Worm (Caenorhabditis elegans): ENCODE measurements around the gene ZK666.12.

ZK666.12 gene

ce11 chrII:10476959-10477358 lies 19.1 kb upstream of the ZK666.12 start, which contains the start of gene ZK666.4:
Gene ZK666.4, plus strand, starts transcription at chrII:10477259.
- TF ChIP-seq F13C5.2 (tag; optimal IDR thresholded peaks at IDR 0.05) (no peak), aly-1 (tag; optimal IDR thresholded peaks at IDR 0.05) (no peak), hmbx-1 (tag; optimal IDR thresholded peaks at IDR 0.05) (no peak), tbx-11 (GFP tag; IDR thresholded peaks at IDR 0.05) (no peak), scrt-1 (GFP tag; IDR thresholded peaks at IDR 0.05) (no peak), ceh-13 (GFP tag; optimal IDR thresholded peaks at IDR 0.05) (no peak), tra-4 (tag; optimal IDR thresholded peaks at IDR 0.05) (no peak), B0310.2 (tag; optimal IDR thresholded peaks at IDR 0.05) (no peak), ama-1 (optimal IDR thresholded peaks at IDR 0.05) (no peak), hmg-4 (GFP tag; optimal IDR thresholded peaks at IDR 0.05) (no peak), tbx-37 (GFP tag; conservative IDR thresholded peaks at IDR 0.05) (no peak), ceh-36 (tag; optimal IDR thresholded peaks at IDR 0.05) (no peak), hnd-1 (tag; optimal IDR thresholded peaks at IDR 0.05) (no peak), ets-7 (tag; optimal IDR thresholded peaks at IDR 0.05) (no peak), flt-1 (GFP tag; IDR thresholded peaks at IDR 0.05) (no peak), pes-1 (GFP tag; IDR thresholded peaks at IDR 0.05) (no peak), sea-1 (GFP tag; conservative IDR thresholded peaks at IDR 0.05) (no peak)

- TF ChIP-seq aly-1 (tag; optimal IDR thresholded peaks at IDR 0.05) (no peak), tbx-37 (GFP tag; conservative IDR thresholded peaks at IDR 0.05) (no peak), ceh-13 (GFP tag; optimal IDR thresholded peaks at IDR 0.05) (no peak), ets-7 (tag; optimal IDR thresholded peaks at IDR 0.05) (no peak)
Measured at ce11 chrII:10479348-10479747, 16.7 kb upstream of the ZK666.12 start, which contains the start of gene clec-59. Gene clec-59, minus strand, starts transcription at chrII:10479448.

- TF ChIP-seq hnd-1 (tag; optimal IDR thresholded peaks at IDR 0.05) (no peak), hmbx-1 (tag; optimal IDR thresholded peaks at IDR 0.05) (no peak), sea-1 (GFP tag; conservative IDR thresholded peaks at IDR 0.05) (no peak), ama-1 (optimal IDR thresholded peaks at IDR 0.05) (no peak), ceh-13 (GFP tag; optimal IDR thresholded peaks at IDR 0.05) (no peak), scrt-1 (GFP tag; IDR thresholded peaks at IDR 0.05) (no peak)
Measured at ce11 chrII:10480043-10480442, 16.0 kb upstream of the ZK666.12 start.

- TF ChIP-seq flt-1 (GFP tag; IDR thresholded peaks at IDR 0.05), result no peak
- TF ChIP-seq pes-1 (GFP tag; IDR thresholded peaks at IDR 0.05), result no peak
- no peak for TF ChIP-seq F13C5.2 (tag; optimal IDR thresholded peaks at IDR 0.05)
- TF ChIP-seq ceh-36 (tag; optimal IDR thresholded peaks at IDR 0.05), result no peak
- TF ChIP-seq tbx-37 (GFP tag; conservative IDR thresholded peaks at IDR 0.05), result no peak
- TF ChIP-seq tra-4 (tag; optimal IDR thresholded peaks at IDR 0.05), result no peak
- no peak for TF ChIP-seq ets-7 (tag; optimal IDR thresholded peaks at IDR 0.05)
- no peak for TF ChIP-seq sea-1 (GFP tag; conservative IDR thresholded peaks at IDR 0.05)
Measured at ce11 chrII:10481824-10482556, 14.0 kb upstream of the ZK666.12 start, which contains the start of the genes clec-60 and ZK666.11. Gene clec-60, minus strand, starts transcription at chrII:10481874. Gene ZK666.11, plus strand, starts transcription at chrII:10482522.

- TF ChIP-seq tra-4 (tag; optimal IDR thresholded peaks at IDR 0.05), result no peak
- TF ChIP-seq flt-1 (GFP tag; IDR thresholded peaks at IDR 0.05), result no peak
- no peak for TF ChIP-seq tbx-37 (GFP tag; conservative IDR thresholded peaks at IDR 0.05)
- no peak for TF ChIP-seq B0310.2 (tag; optimal IDR thresholded peaks at IDR 0.05)
- no peak for TF ChIP-seq ceh-36 (tag; optimal IDR thresholded peaks at IDR 0.05)
- no peak for TF ChIP-seq ets-7 (tag; optimal IDR thresholded peaks at IDR 0.05)
- no peak for TF ChIP-seq sea-1 (GFP tag; conservative IDR thresholded peaks at IDR 0.05)
- TF ChIP-seq scrt-1 (GFP tag; IDR thresholded peaks at IDR 0.05), result no peak
Measured at ce11 chrII:10482899-10483298, 13.1 kb upstream of the ZK666.12 start.

- TF ChIP-seq F13C5.2 (tag; optimal IDR thresholded peaks at IDR 0.05) (no peak), tbx-11 (GFP tag; IDR thresholded peaks at IDR 0.05) (no peak), ama-1 (optimal IDR thresholded peaks at IDR 0.05) (no peak), sea-1 (GFP tag; conservative IDR thresholded peaks at IDR 0.05) (no peak), ceh-13 (GFP tag; optimal IDR thresholded peaks at IDR 0.05) (no peak), flt-1 (GFP tag; IDR thresholded peaks at IDR 0.05) (no peak), scrt-1 (GFP tag; IDR thresholded peaks at IDR 0.05) (no peak), B0310.2 (tag; optimal IDR thresholded peaks at IDR 0.05) (no peak), hnd-1 (tag; optimal IDR thresholded peaks at IDR 0.05) (no peak), ceh-36 (tag; optimal IDR thresholded peaks at IDR 0.05) (no peak), ets-7 (tag; optimal IDR thresholded peaks at IDR 0.05) (no peak), tra-4 (tag; optimal IDR thresholded peaks at IDR 0.05) (no peak), tbx-37 (GFP tag; conservative IDR thresholded peaks at IDR 0.05) (no peak)
Measured at ce11 chrII:10483860-10484259, 12.2 kb upstream of the ZK666.12 start.

- no peak for TF ChIP-seq pes-1 (GFP tag; IDR thresholded peaks at IDR 0.05)
- no peak for TF ChIP-seq hmbx-1 (tag; optimal IDR thresholded peaks at IDR 0.05)
- no peak for TF ChIP-seq flt-1 (GFP tag; IDR thresholded peaks at IDR 0.05)
- no peak for TF ChIP-seq F13C5.2 (tag; optimal IDR thresholded peaks at IDR 0.05)
- no peak for TF ChIP-seq aly-1 (tag; optimal IDR thresholded peaks at IDR 0.05)
- TF ChIP-seq ets-7 (tag; optimal IDR thresholded peaks at IDR 0.05), result no peak
- no peak for TF ChIP-seq ceh-13 (GFP tag; optimal IDR thresholded peaks at IDR 0.05)
- no peak for TF ChIP-seq ceh-36 (tag; optimal IDR thresholded peaks at IDR 0.05)
Measured at ce11 chrII:10485640-10486039, 10.4 kb upstream of the ZK666.12 start.

- no peak for TF ChIP-seq sea-1 (GFP tag; conservative IDR thresholded peaks at IDR 0.05)
- no peak for TF ChIP-seq tra-4 (tag; optimal IDR thresholded peaks at IDR 0.05)
- no peak for TF ChIP-seq ets-7 (tag; optimal IDR thresholded peaks at IDR 0.05)
- TF ChIP-seq pes-1 (GFP tag; IDR thresholded peaks at IDR 0.05), result no peak
- TF ChIP-seq aly-1 (tag; optimal IDR thresholded peaks at IDR 0.05), result no peak
- no peak for TF ChIP-seq tbx-11 (GFP tag; IDR thresholded peaks at IDR 0.05)
- TF ChIP-seq hmg-4 (GFP tag; optimal IDR thresholded peaks at IDR 0.05), result no peak
- TF ChIP-seq ama-1 (optimal IDR thresholded peaks at IDR 0.05), result no peak
- no peak for TF ChIP-seq B0310.2 (tag; optimal IDR thresholded peaks at IDR 0.05)
- no peak for TF ChIP-seq hmbx-1 (tag; optimal IDR thresholded peaks at IDR 0.05)
- TF ChIP-seq ceh-36 (tag; optimal IDR thresholded peaks at IDR 0.05), result no peak
- no peak for TF ChIP-seq tbx-37 (GFP tag; conservative IDR thresholded peaks at IDR 0.05)
- no peak for TF ChIP-seq hnd-1 (tag; optimal IDR thresholded peaks at IDR 0.05)
Measured at ce11 chrII:10486738-10487137, 9.3 kb upstream of the ZK666.12 start, which contains the start of gene ZK666.15. Gene ZK666.15, plus strand, starts transcription at chrII:10487038.
